Worm (Caenorhabditis elegans): Measurements from ENCODE around the gene snb-2.

The snb-2 gene

ce11 chrV:12298184-12298583 is 47.5 kb downstream of the snb-2 start (continued):
- no peak for TF ChIP-seq ceh-44 (GFP tag; IDR thresholded peaks at IDR 0.05)
- no peak for TF ChIP-seq ces-1 (GFP tag; optimal IDR thresholded peaks at IDR 0.05)
- TF ChIP-seq tra-1 (GFP tag; IDR thresholded peaks at IDR 0.05), result no peak
- TF ChIP-seq nhr-48 (tag; optimal IDR thresholded peaks at IDR 0.05), result no peak
- no peak for TF ChIP-seq tag-97 (GFP tag; IDR thresholded peaks at IDR 0.05)
- TF ChIP-seq lin-1 (GFP tag; IDR thresholded peaks at IDR 0.05), result no peak
- TF ChIP-seq vab-7 (GFP tag; IDR thresholded peaks at IDR 0.05), result no peak
- no peak for TF ChIP-seq spr-1 (tag; optimal IDR thresholded peaks at IDR 0.05)
- TF ChIP-seq mes-2 (tag; optimal IDR thresholded peaks at IDR 0.05; ENCODE audit: poor library complexity, severe bottlenecking), result no peak
- no peak for TF ChIP-seq egl-43 (GFP tag; IDR thresholded peaks at IDR 0.05)
- no peak for TF ChIP-seq nhr-237 (tag; optimal IDR thresholded peaks at IDR 0.05)
- no peak for TF ChIP-seq madf-5 (GFP tag; IDR thresholded peaks at IDR 0.05)
- TF ChIP-seq lin-38 (GFP tag; IDR thresholded peaks at IDR 0.05), result no peak
- TF ChIP-seq nhr-76 (tag; optimal IDR thresholded peaks at IDR 0.05), result no peak
- no peak for TF ChIP-seq lin-15B (tag; optimal IDR thresholded peaks at IDR 0.05)
- TF ChIP-seq daf-12 (tag; optimal IDR thresholded peaks at IDR 0.05), result no peak
- no peak for TF ChIP-seq ceh-62 (tag; optimal IDR thresholded peaks at IDR 0.05)
- TF ChIP-seq daf-16 (GFP tag; optimal IDR thresholded peaks at IDR 0.05), result no peak
- peak; percentile 29 for TF ChIP-seq daf-16 (tag; optimal IDR thresholded peaks at IDR 0.05)
- peak; percentile 48 for TF ChIP-seq nhr-28 (tag; optimal IDR thresholded peaks at IDR 0.05)
- no peak for TF ChIP-seq zfp-3 (GFP tag; conservative IDR thresholded peaks at IDR 0.05)
- TF ChIP-seq sdz-12 (GFP tag; optimal IDR thresholded peaks at IDR 0.05), result no peak
- no peak for TF ChIP-seq madf-9 (GFP tag; conservative IDR thresholded peaks at IDR 0.05)
- no peak for TF ChIP-seq aly-2 (tag; optimal IDR thresholded peaks at IDR 0.05)
- no peak for TF ChIP-seq arid-1 (GFP tag; conservative IDR thresholded peaks at IDR 0.05)

ce11 chrV:12296794-12297193 is 48.9 kb downstream of the snb-2 start:
- TF ChIP-seq ceh-32 (tag; optimal IDR thresholded peaks at IDR 0.05; ENCODE audit: poor library complexity) (no peak), ZK337.2 (GFP tag; IDR thresholded peaks at IDR 0.05) (no peak), mxl-3 (GFP tag; optimal IDR thresholded peaks at IDR 0.05) (peak; percentile 65), mdl-1 (tag; optimal IDR thresholded peaks at IDR 0.05) (peak in 1 of 2 experiments; percentile 29), hlh-30 (tag; optimal IDR thresholded peaks at IDR 0.05; ENCODE audit: insufficient read depth) (peak; percentile 47), hlh-11 (tag; optimal IDR thresholded peaks at IDR 0.05) (peak; percentile 1)

ce11 chrV:12296122-12296521 is 49.6 kb downstream of the snb-2 start:
- TF ChIP-seq D1046.2 (GFP tag; IDR thresholded peaks at IDR 0.05) (no peak), nhr-28 (tag; optimal IDR thresholded peaks at IDR 0.05) (peak; percentile 29), nhr-77 (tag; optimal IDR thresholded peaks at IDR 0.05) (peak; percentile 18), ztf-11 (tag; optimal IDR thresholded peaks at IDR 0.05) (no peak), pqm-1 (tag; optimal IDR thresholded peaks at IDR 0.05) (peak; percentile 51), fkh-10 (GFP tag; optimal IDR thresholded peaks at IDR 0.05) (no peak), spr-3 (GFP tag; optimal IDR thresholded peaks at IDR 0.05) (no peak), ceh-20 (GFP tag; IDR thresholded peaks at IDR 0.05) (no peak), dpl-1 (GFP tag; optimal IDR thresholded peaks at IDR 0.05) (no peak), hlh-30 (tag; optimal IDR thresholded peaks at IDR 0.05; ENCODE audit: insufficient read depth) (no peak), dmd-6 (GFP tag; IDR thresholded peaks at IDR 0.05) (0 out of 2 replicates have a peak, but pooled peaks have one; percentile 25), daf-16 (GFP tag; optimal IDR thresholded peaks at IDR 0.05) (no peak), daf-16 (tag; optimal IDR thresholded peaks at IDR 0.05) (peak; percentile 43), dve-1 (tag; optimal IDR thresholded peaks at IDR 0.05; ENCODE audit: insufficient read depth) (peak; percentile 22)
